Fruit fly (Drosophila melanogaster) whole organism, embryonic: ENCODE results near the gene CG45428.

Experiments
- Atf-2 ChIP-seq: fragments of 200-800 bp; sonication (Bioruptor generic); optimal IDR thresholded peaks from 2 replicates; lab custom pipeline; 2016; ENCODE audit warnings: missing biosample characterization, missing genetic modification characterization
- CG1024 ChIP-seq: fragments of 200-800 bp; sonication (Bioruptor generic); IDR thresholded peaks from 2 replicates; pipeline ENCODE4 v1.3.6; 2022; ENCODE audit warnings: missing biosample characterization, missing genetic modification characterization
- CG10654 ChIP-seq: fragments of 200-800 bp; sonication (Bioruptor generic); optimal IDR thresholded peaks from 2 replicates; lab custom pipeline; 2016; ENCODE audit warnings: missing biosample characterization, missing genetic modification characterization
- CG12236 ChIP-seq: fragments of 200-800 bp; sonication (Bioruptor generic); optimal IDR thresholded peaks from 2 replicates; lab custom pipeline; 2016; ENCODE audit warnings: missing biosample characterization, missing genetic modification characterization
- CG1602 ChIP-seq: fragments of 200-800 bp; sonication (Bioruptor generic); optimal IDR thresholded peaks from 3 replicates; lab custom pipeline; 2016; ENCODE audit warnings: missing biosample characterization, missing genetic modification characterization
- CG16863 ChIP-seq: fragments of 200-800 bp; sonication (Bioruptor generic); optimal IDR thresholded peaks from 3 replicates; lab custom pipeline; 2016; ENCODE audit warnings: missing biosample characterization, missing genetic modification characterization
- CG17186 ChIP-seq: fragments of 200-800 bp; sonication (Bioruptor generic); optimal IDR thresholded peaks from 3 replicates; lab custom pipeline; 2017; ENCODE audit warnings: missing biosample characterization, missing genetic modification reagents, missing genetic modification characterization
- CG17568 ChIP-seq: fragments of 200-800 bp; sonication (Bioruptor generic); optimal IDR thresholded peaks from 2 replicates; lab custom pipeline; 2018; ENCODE audit warnings: missing biosample characterization, mild to moderate bottlenecking, missing genetic modification characterization, moderate library complexity
- CG17802 ChIP-seq: fragments of 200-800 bp; sonication (Bioruptor generic); optimal IDR thresholded peaks from 2 replicates; lab custom pipeline; 2018; ENCODE audit warnings: missing biosample characterization, mild to moderate bottlenecking, missing genetic modification characterization, moderate library complexity
- CG17912 ChIP-seq: fragments of 200-800 bp; sonication (Bioruptor generic); optimal IDR thresholded peaks from 2 replicates; lab custom pipeline; 2018; ENCODE audit warnings: missing biosample characterization, mild to moderate bottlenecking, missing genetic modification characterization
- CG2116 ChIP-seq: fragments of 200-800 bp; sonication (Bioruptor generic); optimal IDR thresholded peaks from 3 replicates; lab custom pipeline; 2018; ENCODE audit warnings: missing biosample characterization, mild to moderate bottlenecking, missing genetic modification characterization
- CG2712 ChIP-seq: fragments of 200-800 bp; optimal IDR thresholded peaks from 3 replicates; lab custom pipeline; 2019; ENCODE audit warnings: missing biosample characterization, mild to moderate bottlenecking, missing genetic modification characterization, moderate library complexity
- CG30431 ChIP-seq: fragments of 200-800 bp; sonication (Bioruptor generic); optimal IDR thresholded peaks from 2 replicates; lab custom pipeline; 2017; ENCODE audit warnings: missing biosample characterization, missing genetic modification characterization
- CG31388 ChIP-seq: fragments of 200-800 bp; sonication (Bioruptor generic); optimal IDR thresholded peaks from 2 replicates; lab custom pipeline; 2016; ENCODE audit warnings: missing biosample characterization, missing genetic modification characterization
- CG3163 ChIP-seq: fragments of 200-800 bp; sonication (Bioruptor generic); optimal IDR thresholded peaks from 3 replicates; lab custom pipeline; 2016; ENCODE audit warnings: missing biosample characterization, missing genetic modification characterization
- CG34376 ChIP-seq: fragments of 200-800 bp; sonication (Bioruptor generic); optimal IDR thresholded peaks from 2 replicates; lab custom pipeline; 2018; ENCODE audit warnings: missing biosample characterization, mild to moderate bottlenecking, missing genetic modification characterization
- CG4730 ChIP-seq: fragments of 200-800 bp; sonication (Bioruptor generic); IDR thresholded peaks from 2 replicates; pipeline ENCODE4 v1.3.6; 2022; ENCODE audit warnings: missing biosample characterization, missing genetic modification characterization
- CG6654 ChIP-seq: fragments of 200-800 bp; sonication (Bioruptor generic); optimal IDR thresholded peaks from 2 replicates; lab custom pipeline; 2017; ENCODE audit warnings: missing biosample characterization, mild to moderate bottlenecking, missing genetic modification characterization
- CG7745 ChIP-seq: fragments of 200-800 bp; sonication (Bioruptor generic); optimal IDR thresholded peaks from 2 replicates; lab custom pipeline; 2018; ENCODE audit warnings: missing biosample characterization, mild to moderate bottlenecking, missing genetic modification characterization, moderate library complexity
- CG8388 ChIP-seq: fragments of 200-800 bp; sonication (Bioruptor generic); optimal IDR thresholded peaks from 2 replicates; lab custom pipeline; 2019; ENCODE audit warnings: missing biosample characterization, mild to moderate bottlenecking, missing genetic modification characterization, moderate library complexity
- CG9817 ChIP-seq: fragments of 200-800 bp; sonication (Bioruptor generic); optimal IDR thresholded peaks from 2 replicates; lab custom pipeline; 2018; ENCODE audit warnings: missing biosample characterization, mild to moderate bottlenecking, missing genetic modification characterization, moderate library complexity
- CoRest ChIP-seq: fragments of 200-800 bp; sonication (Bioruptor generic); optimal IDR thresholded peaks from 3 replicates; lab custom pipeline; 2018; ENCODE audit warnings: missing biosample characterization, mild to moderate bottlenecking, missing genetic modification characterization, moderate library complexity
- Dek ChIP-seq: fragments of 200-800 bp; sonication (Bioruptor generic); optimal IDR thresholded peaks from 3 replicates; lab custom pipeline; 2019; ENCODE audit warnings: missing biosample characterization, mild to moderate bottlenecking, missing genetic modification characterization, moderate library complexity
- Fer3 ChIP-seq: fragments of 200-800 bp; sonication (Bioruptor generic); optimal IDR thresholded peaks from 2 replicates; lab custom pipeline; 2018; ENCODE audit warnings: missing biosample characterization, mild to moderate bottlenecking, missing genetic modification characterization, moderate library complexity
- H15 ChIP-seq: fragments of 200-800 bp; sonication (Bioruptor generic); IDR thresholded peaks from 3 replicates; pipeline ENCODE4 v1.3.6; 2022; ENCODE audit warnings: missing biosample characterization, missing genetic modification characterization
- HHEX ChIP-seq: fragments of 200-800 bp; sonication (Bioruptor generic); optimal IDR thresholded peaks from 3 replicates; lab custom pipeline; 2017; ENCODE audit warnings: missing biosample characterization, mild to moderate bottlenecking, missing genetic modification characterization, missing genetic modification reagents
- HLH4C ChIP-seq: fragments of 200-800 bp; sonication (Bioruptor generic); IDR thresholded peaks from 3 replicates; pipeline ENCODE4 v1.3.6; 2022; ENCODE audit warnings: missing biosample characterization, missing genetic modification characterization; ENCODE audit not compliant: partially characterized antibody
- Hey ChIP-seq: fragments of 200-800 bp; sonication (Bioruptor generic); optimal IDR thresholded peaks from 3 replicates; lab custom pipeline; 2018; ENCODE audit warnings: missing biosample characterization, mild to moderate bottlenecking, missing genetic modification characterization
- Kr ChIP-seq: fragments of 200-800 bp; sonication (Bioruptor generic); optimal IDR thresholded peaks from 2 replicates; lab custom pipeline; 2017; ENCODE audit warnings: missing biosample characterization, mild to moderate bottlenecking, missing genetic modification characterization
- Max ChIP-seq: fragments of 200-800 bp; sonication (Bioruptor generic); optimal IDR thresholded peaks from 2 replicates; lab custom pipeline; 2016; ENCODE audit warnings: missing biosample characterization, mild to moderate bottlenecking, missing genetic modification characterization
- NC2α ChIP-seq: fragments of 200-800 bp; sonication (Bioruptor generic); optimal IDR thresholded peaks from 2 replicates; lab custom pipeline; 2016; ENCODE audit warnings: missing biosample characterization, missing genetic modification characterization
- TFAM ChIP-seq: fragments of 200-800 bp; sonication (Bioruptor generic); optimal IDR thresholded peaks from 2 replicates; lab custom pipeline; 2017; ENCODE audit warnings: missing biosample characterization, missing genetic modification characterization, inconsistent platforms
- Xrp1 ChIP-seq: fragments of 200-800 bp; sonication (Bioruptor generic); IDR thresholded peaks from 2 replicates; pipeline ENCODE4 v1.3.6; 2022; ENCODE audit warnings: missing biosample characterization, missing genetic modification characterization
- YL-1 ChIP-seq: fragments of 200-800 bp; sonication (Bioruptor generic); optimal IDR thresholded peaks from 3 replicates; lab custom pipeline; 2017; ENCODE audit warnings: missing biosample characterization, mild to moderate bottlenecking, missing genetic modification characterization
- ato ChIP-seq: fragments of 200-800 bp; sonication (Bioruptor generic); IDR thresholded peaks from 2 replicates; pipeline ENCODE4 v1.3.6; 2022; ENCODE audit warnings: missing biosample characterization, missing genetic modification characterization; ENCODE audit not compliant: partially characterized antibody
- crol ChIP-seq: fragments of 200-800 bp; sonication (Bioruptor generic); IDR thresholded peaks from 2 replicates; pipeline ENCODE4 v1.3.6; 2022; ENCODE audit warnings: missing biosample characterization, missing genetic modification characterization
- dysf ChIP-seq: fragments of 200-800 bp; sonication (Bioruptor generic); IDR thresholded peaks from 3 replicates; pipeline ENCODE4 v1.3.6; 2022; ENCODE audit warnings: missing biosample characterization, missing genetic modification characterization
- exex ChIP-seq: fragments of 200-800 bp; sonication (Bioruptor generic); optimal IDR thresholded peaks from 4 replicates; lab custom pipeline; 2018; ENCODE audit warnings: missing biosample characterization, mild to moderate bottlenecking, missing genetic modification characterization, moderate library complexity
- eyg ChIP-seq: fragments of 200-800 bp; sonication (Bioruptor generic); optimal IDR thresholded peaks from 3 replicates; lab custom pipeline; 2016; ENCODE audit warnings: missing biosample characterization, missing genetic modification characterization
- gro ChIP-seq: fragments of 200-800 bp; sonication (Bioruptor generic); optimal IDR thresholded peaks from 2 replicates; lab custom pipeline; 2016; ENCODE audit warnings: missing biosample characterization, missing genetic modification characterization
- gt ChIP-seq: fragments of 200-800 bp; sonication (Bioruptor generic); IDR thresholded peaks from 2 replicates; pipeline ENCODE4 v1.3.6; 2022; ENCODE audit warnings: missing biosample characterization, missing genetic modification characterization
- ham ChIP-seq: fragments of 200-800 bp; sonication (Bioruptor generic); IDR thresholded peaks from 2 replicates; pipeline ENCODE4 v1.3.6; 2022; ENCODE audit warnings: missing biosample characterization, missing genetic modification characterization
- maf-S ChIP-seq: fragments of 200-800 bp; sonication (Bioruptor generic); optimal IDR thresholded peaks from 2 replicates; lab custom pipeline; 2016; ENCODE audit warnings: missing biosample characterization, missing genetic modification characterization
- nerfin-1 ChIP-seq: fragments of 200-800 bp; sonication (Bioruptor generic); optimal IDR thresholded peaks from 3 replicates; lab custom pipeline; 2019; ENCODE audit warnings: missing biosample characterization, mild to moderate bottlenecking, missing genetic modification characterization, moderate library complexity
- prd ChIP-seq, 3 experiments: fragments of >200 bp in 2 of 3; fragments of 200-800 bp in 1 of 3; sonication (Bioruptor generic) in 1 of 3; optimal IDR thresholded peaks in 2 of 3; IDR thresholded peaks in 1 of 3; 2 replicates in 2 of 3; 3 replicates in 1 of 3; pipeline versions ENCODE4 v1.3.6 to Lab custom; 2017 to 2022; ENCODE audit warnings: missing biosample characterization in 1 of 3, missing genetic modification characterization in 1 of 3
- pum ChIP-seq: fragments of 200-800 bp; sonication (Bioruptor generic); optimal IDR thresholded peaks from 2 replicates; lab custom pipeline; 2016; ENCODE audit warnings: missing biosample characterization, missing genetic modification characterization
- pzg ChIP-seq: fragments of 200-800 bp; sonication (Bioruptor generic); optimal IDR thresholded peaks from 3 replicates; lab custom pipeline; 2018; ENCODE audit warnings: missing biosample characterization, mild to moderate bottlenecking, missing genetic modification characterization, moderate library complexity
- repo ChIP-seq: fragments of 200-800 bp; sonication (Bioruptor generic); optimal IDR thresholded peaks from 2 replicates; lab custom pipeline; 2016; ENCODE audit warnings: missing biosample characterization, missing genetic modification characterization
- sim ChIP-seq: fragments of 200-800 bp; sonication (Bioruptor generic); IDR thresholded peaks from 2 replicates; pipeline ENCODE4 v1.3.6; 2022; ENCODE audit warnings: missing biosample characterization, missing genetic modification characterization
- tna ChIP-seq: fragments of 200-800 bp; sonication (Bioruptor generic); IDR thresholded peaks from 2 replicates; pipeline ENCODE4 v1.3.6; 2022; ENCODE audit warnings: missing biosample characterization, missing genetic modification characterization; ENCODE audit not compliant: partially characterized antibody
- trem ChIP-seq: fragments of 200-800 bp; optimal IDR thresholded peaks from 3 replicates; lab custom pipeline; 2019; ENCODE audit warnings: missing biosample characterization, mild to moderate bottlenecking, missing genetic modification characterization, moderate library complexity

CG45428 gene

dm6 chr3L:22871845-22872361 is 35.0 kb upstream of the CG45428 start, which contains the start of the genes CG11109 and Arf1 (continued):
- TF ChIP-seq CG4730 (no peak), Max (GFP tag; lab: Kevin White, UChicago) (no peak), CG30431 (GFP tag; lab: Kevin White, UChicago) (no peak), CG17568 (GFP tag; lab: Kevin White, UChicago) (no peak), CG10654 (GFP tag; lab: Kevin White, UChicago) (no peak), Atf-2 (GFP tag; lab: Kevin White, UChicago) (no peak), ato (GFP tag; lab: Robert Waterston, UW) (peak; percentile 84), YL-1 (GFP tag; lab: Kevin White, UChicago) (peak; percentile 94), CG7745 (tag; lab: Kevin White, UChicago) (no peak), Xrp1 (GFP tag; lab: Robert Waterston, UW) (no peak), maf-S (GFP tag; lab: Kevin White, UChicago) (no peak), sim (GFP tag; lab: Robert Waterston, UW) (no peak), NC2α (GFP tag; lab: Kevin White, UChicago) (no peak), CG2116 (GFP tag; lab: Kevin White, UChicago) (peak; percentile 76), TFAM (GFP tag; lab: Kevin White, UChicago) (no peak), ham (GFP tag; lab: Robert Waterston, UW) (no peak), CG17186 (GFP tag; lab: Kevin White, UChicago) (peak; percentile 32), pum (GFP tag; lab: Kevin White, UChicago) (no peak), CG9817 (tag; lab: Kevin White, UChicago) (no peak), CG2712 (tag; lab: Kevin White, UChicago) (peak; percentile 13), CG17802 (tag; lab: Kevin White, UChicago) (no peak), tna (peak; percentile 44), trem (tag; lab: Kevin White, UChicago) (peak; percentile 39), CG8388 (GFP tag; lab: Kevin White, UChicago) (no peak), CG12236 (GFP tag; lab: Kevin White, UChicago) (no peak), HHEX (no peak), CG3163 (GFP tag; lab: Kevin White, UChicago) (no peak), gro (GFP tag; lab: Kevin White, UChicago) (no peak), HLH4C (GFP tag; lab: Robert Waterston, UW) (peak; percentile 59; the same call in 2 of the 3 replicates), dysf (GFP tag; lab: Robert Waterston, UW) (no peak), eyg (GFP tag; lab: Kevin White, UChicago) (no peak), prd (optimal IDR thresholded peaks at IDR 0.05; lab: Kevin White, UChicago) (no peak), prd (GFP tag; IDR thresholded peaks at IDR 0.05; lab: Robert Waterston, UW) (no peak), CG17912 (peak; percentile 47), CoRest (tag; lab: Kevin White, UChicago) (no peak), Kr (GFP tag; lab: Kevin White, UChicago) (no peak), gt (GFP tag; lab: Robert Waterston, UW) (no peak), CG34376 (GFP tag; lab: Kevin White, UChicago) (peak; percentile 7), Dek (tag; lab: Kevin White, UChicago) (no peak), nerfin-1 (tag; lab: Kevin White, UChicago) (peak; percentile 29), crol (peak; percentile 67), Fer3 (tag; lab: Kevin White, UChicago) (no peak), exex (tag; lab: Kevin White, UChicago) (no peak), pzg (peak; percentile 87), CG1602 (GFP tag; lab: Kevin White, UChicago) (no peak), Hey (no peak), CG6654 (GFP tag; lab: Kevin White, UChicago) (no peak), CG16863 (GFP tag; lab: Kevin White, UChicago) (no peak), CG1024 (no peak), H15 (GFP tag; lab: Robert Waterston, UW) (no peak), repo (no peak), CG31388 (no peak)
